Fruit fly (Drosophila melanogaster): ENCODE data around the gene CG5070.

Gene CG5070

DNA sequence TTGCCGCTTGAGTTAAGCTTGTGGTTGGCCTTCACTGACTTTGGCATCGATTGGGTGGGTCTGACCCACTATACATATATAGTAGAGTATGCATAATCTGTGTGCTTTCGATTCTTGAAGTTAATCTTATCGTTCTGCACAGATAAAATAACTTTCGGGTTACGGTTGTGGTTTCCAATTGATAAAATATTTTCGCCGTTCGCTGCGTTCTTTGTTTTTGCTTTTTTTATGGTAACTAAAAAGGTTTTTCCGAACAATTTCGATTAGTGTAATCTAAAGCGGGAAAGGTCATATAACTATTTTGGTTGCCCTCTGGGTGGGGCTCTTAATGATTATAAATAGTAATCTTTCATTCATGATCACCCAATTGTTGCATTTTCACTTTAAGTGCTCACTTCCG is 22.4 kb upstream of the CG5070 start:
- TF ChIP-seq sage (GFP tag; optimal IDR thresholded peaks at IDR 0.05): no peak
- no peak for TF ChIP-seq br (GFP tag; optimal IDR thresholded peaks at IDR 0.05)
- no peak for TF ChIP-seq Hr83 (GFP tag; optimal IDR thresholded peaks at IDR 0.05; ENCODE audit: poor library complexity, severe bottlenecking)
- no peak for TF ChIP-seq HLH106 (tag; optimal IDR thresholded peaks at IDR 0.05)
- TF ChIP-seq Mio (GFP tag; optimal IDR thresholded peaks at IDR 0.05): no peak
- no peak for TF ChIP-seq CG9705 (GFP tag; optimal IDR thresholded peaks at IDR 0.05)
- TF ChIP-seq OdsH (GFP tag; optimal IDR thresholded peaks at IDR 0.05): no peak
- no peak for TF ChIP-seq foxo (GFP tag; optimal IDR thresholded peaks at IDR 0.05)
- no peak for TF ChIP-seq psq (GFP tag; optimal IDR thresholded peaks at IDR 0.05)
- TF ChIP-seq ey (GFP tag; optimal IDR thresholded peaks at IDR 0.05): no peak
- no peak for TF ChIP-seq Abd-B (GFP tag; optimal IDR thresholded peaks at IDR 0.05)
- TF ChIP-seq woc (GFP tag; optimal IDR thresholded peaks at IDR 0.05): no peak
- no peak for TF ChIP-seq Dfd (GFP tag; optimal IDR thresholded peaks at IDR 0.05)
- TF ChIP-seq dmrt93B (GFP tag; optimal IDR thresholded peaks at IDR 0.05): no peak
- TF ChIP-seq dl (GFP tag; optimal IDR thresholded peaks at IDR 0.05; ENCODE audit: insufficient read depth in 1 of 2, partially characterized antibody in 2 of 2): no peak
- no peak for TF ChIP-seq Jra (GFP tag; optimal IDR thresholded peaks at IDR 0.05)
- TF ChIP-seq Dif (GFP tag; optimal IDR thresholded peaks at IDR 0.05; ENCODE audit: partially characterized antibody): no peak
- TF ChIP-seq usp (GFP tag; optimal IDR thresholded peaks at IDR 0.05): no peak

DNA sequence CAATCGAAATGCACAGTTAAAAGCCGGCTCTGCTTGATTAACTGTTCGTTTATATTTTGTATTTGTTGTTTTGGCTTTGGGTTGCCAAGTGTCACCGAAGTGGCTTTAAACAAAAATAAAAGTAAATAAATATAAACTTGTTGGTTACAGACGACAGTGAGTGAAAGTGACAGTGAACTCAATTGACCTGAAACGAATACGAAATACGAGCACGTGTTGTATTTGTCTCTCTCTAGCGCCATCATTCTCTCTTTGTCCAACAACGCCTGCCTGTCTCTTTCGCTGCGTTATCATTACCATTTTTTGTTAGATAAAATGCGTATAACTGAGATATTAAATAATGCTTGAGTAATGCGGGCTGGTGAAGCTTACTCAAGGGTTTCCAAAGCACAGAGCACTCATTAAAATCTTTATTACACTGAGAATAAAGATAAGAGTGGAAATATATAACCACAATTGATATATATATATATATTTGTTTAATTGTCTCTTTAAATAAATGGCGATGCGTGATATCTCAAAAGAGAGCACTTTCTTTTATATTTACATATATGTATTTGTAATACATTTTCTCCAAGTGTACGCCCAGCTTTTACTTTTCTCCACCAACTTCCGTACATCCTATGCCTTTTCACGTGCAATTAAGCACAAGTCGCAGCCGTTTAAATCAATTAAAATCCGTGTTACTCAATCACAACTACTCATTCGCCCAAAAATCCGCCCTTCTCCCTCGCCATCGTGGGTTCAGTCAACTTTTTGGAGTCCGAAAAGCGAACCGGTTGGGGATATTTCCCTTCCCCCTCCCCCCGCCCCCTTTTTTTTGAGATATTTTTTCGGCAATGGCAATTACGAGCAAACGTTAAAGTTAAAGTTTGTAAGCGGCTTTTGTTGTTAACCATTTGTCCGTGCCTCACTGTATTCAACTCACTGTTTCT is 21.4 kb upstream of the CG5070 start:
- peak; percentile 9 for TF ChIP-seq rgr (GFP tag; optimal IDR thresholded peaks at IDR 0.05)
- TF ChIP-seq psq (GFP tag; optimal IDR thresholded peaks at IDR 0.05): peak; percentile 23
- TF ChIP-seq CG32264 (GFP tag; optimal IDR thresholded peaks at IDR 0.05): no peak
- peak in 1 of 2 experiments; percentile 14 for TF ChIP-seq foxo (GFP tag; optimal IDR thresholded peaks at IDR 0.05)
- TF ChIP-seq pan (optimal IDR thresholded peaks at IDR 0.05): no peak
- no peak for TF ChIP-seq br (GFP tag; optimal IDR thresholded peaks at IDR 0.05)
- no peak for TF ChIP-seq tai (GFP tag; optimal IDR thresholded peaks at IDR 0.05)
- no peak for TF ChIP-seq dl (GFP tag; optimal IDR thresholded peaks at IDR 0.05; ENCODE audit: insufficient read depth in 1 of 2, partially characterized antibody in 2 of 2)
- peak; percentile 45 for TF ChIP-seq HLH106 (tag; optimal IDR thresholded peaks at IDR 0.05)
- TF ChIP-seq OdsH (GFP tag; optimal IDR thresholded peaks at IDR 0.05): peak; percentile 26
- TF ChIP-seq woc (GFP tag; optimal IDR thresholded peaks at IDR 0.05): no peak
- TF ChIP-seq CrebA (GFP tag; optimal IDR thresholded peaks at IDR 0.05; ENCODE audit: borderline replicate concordance): no peak
- no peak for TF ChIP-seq Dif (GFP tag; optimal IDR thresholded peaks at IDR 0.05; ENCODE audit: partially characterized antibody)
- TF ChIP-seq dsf (GFP tag; optimal IDR thresholded peaks at IDR 0.05; ENCODE audit: borderline replicate concordance): no peak
- TF ChIP-seq lola (GFP tag; optimal IDR thresholded peaks at IDR 0.05): no peak
- TF ChIP-seq sage (GFP tag; optimal IDR thresholded peaks at IDR 0.05): no peak
- no peak for TF ChIP-seq Vsx2 (GFP tag; optimal IDR thresholded peaks at IDR 0.05; ENCODE audit: partially characterized antibody)
- no peak for TF ChIP-seq Abd-B (GFP tag; optimal IDR thresholded peaks at IDR 0.05)
- TF ChIP-seq ey (GFP tag; optimal IDR thresholded peaks at IDR 0.05): no peak
- peak; percentile 46 for TF ChIP-seq Sp1 (GFP tag; optimal IDR thresholded peaks at IDR 0.05)
- TF ChIP-seq Hr78 (GFP tag; optimal IDR thresholded peaks at IDR 0.05): no peak
- no peak for TF ChIP-seq sv (GFP tag; optimal IDR thresholded peaks at IDR 0.05)
- TF ChIP-seq usp (GFP tag; optimal IDR thresholded peaks at IDR 0.05): no peak
- TF ChIP-seq Dfd (GFP tag; optimal IDR thresholded peaks at IDR 0.05): peak; percentile 75
- TF ChIP-seq Jra (GFP tag; optimal IDR thresholded peaks at IDR 0.05): no peak
- TF ChIP-seq brk (GFP tag; optimal IDR thresholded peaks at IDR 0.05): no peak

DNA sequence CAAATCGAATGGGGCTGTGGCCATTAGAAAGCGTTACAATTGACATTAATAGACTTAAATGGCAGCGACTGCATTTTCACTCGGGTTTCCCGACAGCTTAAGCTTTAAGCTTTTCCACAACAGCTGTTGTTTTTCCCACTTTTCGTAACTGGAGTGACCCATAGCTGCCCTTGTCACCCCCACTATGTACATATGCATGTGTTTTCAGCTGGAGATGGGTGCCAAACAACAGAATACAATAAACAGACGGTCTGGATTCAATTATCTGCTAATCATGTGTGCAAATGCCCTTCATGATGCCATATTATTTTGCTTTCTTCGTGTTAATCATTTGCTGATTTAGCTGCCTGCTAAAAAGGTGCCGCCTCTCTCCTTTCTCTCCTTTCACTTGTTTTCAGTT is 19.4 kb upstream of the CG5070 start:
- TF ChIP-seq Sp1 (GFP tag; optimal IDR thresholded peaks at IDR 0.05): no peak
- no peak for TF ChIP-seq Rel (GFP tag; optimal IDR thresholded peaks at IDR 0.05)
- TF ChIP-seq Rel (tag; optimal IDR thresholded peaks at IDR 0.05): no peak
- no peak for TF ChIP-seq jim (GFP tag; optimal IDR thresholded peaks at IDR 0.05)
- no peak for TF ChIP-seq dl (GFP tag; optimal IDR thresholded peaks at IDR 0.05; ENCODE audit: insufficient read depth in 1 of 2, partially characterized antibody in 2 of 2)
- TF ChIP-seq tai (GFP tag; optimal IDR thresholded peaks at IDR 0.05): no peak
- TF ChIP-seq Hr83 (GFP tag; optimal IDR thresholded peaks at IDR 0.05; ENCODE audit: poor library complexity, severe bottlenecking): peak; percentile 61
- no peak for TF ChIP-seq Hnf4 (GFP tag; optimal IDR thresholded peaks at IDR 0.05)

Data from whole organism, wandering third instar larva.